Worm (Caenorhabditis elegans) whole organism, L3 larva: Measurements from ENCODE around the gene gpr-1.

Source experiments
- R02D3.7 ChIP-seq: fragments of 150-350 bp; optimal IDR thresholded peaks from 2 replicates; lab custom pipeline; 2014; ENCODE audit warnings: missing biosample characterization, missing genetic modification characterization
- ZK546.5 ChIP-seq: sonication (generic microtip); optimal IDR thresholded peaks from 2 replicates; lab custom pipeline; 2017; ENCODE audit warnings: missing biosample characterization, missing genetic modification characterization
- aly-2 ChIP-seq: fragments of 150-350 bp; optimal IDR thresholded peaks from 2 replicates; lab custom pipeline; 2014; ENCODE audit warnings: missing biosample characterization, missing genetic modification characterization
- ceh-16 ChIP-seq: sonication (generic microtip); optimal IDR thresholded peaks from 2 replicates; lab custom pipeline; 2017; ENCODE audit warnings: missing biosample characterization, missing genetic modification characterization
- ceh-9 ChIP-seq: sonication (generic microtip); optimal IDR thresholded peaks from 2 replicates; lab custom pipeline; 2018; ENCODE audit warnings: missing biosample characterization, missing genetic modification characterization
- daf-12 ChIP-seq: fragments of 150-350 bp; optimal IDR thresholded peaks from 2 replicates; lab custom pipeline; 2014; ENCODE audit warnings: missing biosample characterization, missing genetic modification reagents, missing genetic modification characterization
- egl-27 ChIP-seq: sonication (generic microtip); optimal IDR thresholded peaks from 4 replicates; lab custom pipeline; 2017; ENCODE audit warnings: missing biosample characterization, missing genetic modification reagents, missing genetic modification characterization
- elt-2 ChIP-seq: sonication (generic microtip); optimal IDR thresholded peaks from 2 replicates; lab custom pipeline; 2016; ENCODE audit warnings: missing genetic modification reagents, mild to moderate bottlenecking, missing genetic modification characterization, missing compliant biosample characterization
- elt-3 ChIP-seq, 3 experiments: fragments of 150-350 bp in 1 of 3; sonication (generic microtip) in 2 of 3; optimal IDR thresholded peaks; 2 replicates in 2 of 3; 4 replicates in 1 of 3; lab custom pipeline; 2014 to 2017; ENCODE audit warnings: missing biosample characterization in 3 of 3, missing genetic modification characterization in 3 of 3
- eor-1 ChIP-seq, 2 experiments: fragments of 150-350 bp; optimal IDR thresholded peaks; 2 replicates each; lab custom pipeline; 2014 to 2018; ENCODE audit warnings: missing biosample characterization in 2 of 2, missing genetic modification characterization in 2 of 2
- fkh-10 ChIP-seq: sonication (generic microtip); optimal IDR thresholded peaks from 2 replicates; lab custom pipeline; 2017; ENCODE audit warnings: missing biosample characterization, missing genetic modification reagents, missing genetic modification characterization
- fos-1 ChIP-seq: fragments of 150-350 bp; optimal IDR thresholded peaks from 2 replicates; lab custom pipeline; 2014; ENCODE audit warnings: missing biosample characterization, missing genetic modification characterization
- jun-1 ChIP-seq: fragments of 150-350 bp; optimal IDR thresholded peaks from 2 replicates; lab custom pipeline; 2014; ENCODE audit warnings: missing biosample characterization, missing genetic modification reagents, missing genetic modification characterization
- lin-15B ChIP-seq: fragments of 150-350 bp; optimal IDR thresholded peaks from 2 replicates; lab custom pipeline; 2014; ENCODE audit warnings: missing biosample characterization, missing genetic modification characterization
- lin-39 ChIP-seq: fragments of 150-350 bp; optimal IDR thresholded peaks from 2 replicates; lab custom pipeline; 2018; ENCODE audit warnings: missing biosample characterization, missing genetic modification reagents, missing genetic modification characterization
- lsy-12 ChIP-seq: sonication (generic microtip); optimal IDR thresholded peaks from 2 replicates; lab custom pipeline; 2016; ENCODE audit warnings: mild to moderate bottlenecking, missing genetic modification characterization, missing compliant biosample characterization
- nfya-1 ChIP-seq: sonication (generic microtip); optimal IDR thresholded peaks from 2 replicates; lab custom pipeline; 2017; ENCODE audit warnings: missing genetic modification characterization, mild to moderate bottlenecking, missing compliant biosample characterization, antibody characterized with exemption, moderate library complexity; ENCODE audit not compliant: insufficient read depth
- nhr-11 ChIP-seq: fragments of 150-350 bp; optimal IDR thresholded peaks from 2 replicates; lab custom pipeline; 2014; ENCODE audit warnings: missing biosample characterization, missing genetic modification characterization
- nhr-12 ChIP-seq: fragments of 150-350 bp; optimal IDR thresholded peaks from 2 replicates; lab custom pipeline; 2014; ENCODE audit warnings: missing biosample characterization, missing genetic modification characterization
- nhr-237 ChIP-seq: fragments of 150-350 bp; optimal IDR thresholded peaks from 2 replicates; lab custom pipeline; 2014; ENCODE audit warnings: missing biosample characterization, missing genetic modification characterization
- nhr-25 ChIP-seq: sonication (generic microtip); optimal IDR thresholded peaks from 2 replicates; lab custom pipeline; 2017; ENCODE audit warnings: missing biosample characterization, missing genetic modification characterization
- nhr-28 ChIP-seq: fragments of 150-350 bp; optimal IDR thresholded peaks from 2 replicates; lab custom pipeline; 2014; ENCODE audit warnings: missing biosample characterization, missing genetic modification characterization
- nhr-43 ChIP-seq: sonication (generic microtip); optimal IDR thresholded peaks from 2 replicates; lab custom pipeline; 2016; ENCODE audit warnings: mild to moderate bottlenecking, missing genetic modification characterization, missing compliant biosample characterization; ENCODE audit not compliant: poor library complexity, severe bottlenecking
- nhr-77 ChIP-seq: fragments of 150-350 bp; optimal IDR thresholded peaks from 2 replicates; lab custom pipeline; 2014; ENCODE audit warnings: missing biosample characterization, missing genetic modification characterization
- pqm-1 ChIP-seq: fragments of 150-350 bp; optimal IDR thresholded peaks from 2 replicates; lab custom pipeline; 2017; ENCODE audit warnings: missing biosample characterization, missing genetic modification characterization, inconsistent platforms
- snpc-4 ChIP-seq: fragments of 150-350 bp; optimal IDR thresholded peaks from 2 replicates; lab custom pipeline; 2014; ENCODE audit warnings: missing biosample characterization, missing genetic modification characterization
- tbx-2 ChIP-seq: sonication (generic microtip); optimal IDR thresholded peaks from 2 replicates; lab custom pipeline; 2016; ENCODE audit warnings: mild to moderate bottlenecking, missing genetic modification characterization, missing compliant biosample characterization
- unc-39 ChIP-seq: sonication (generic microtip); optimal IDR thresholded peaks from 4 replicates; lab custom pipeline; 2017; ENCODE audit warnings: missing biosample characterization, missing genetic modification characterization
- unc-62 ChIP-seq: fragments of 150-350 bp; sonication (generic microtip); optimal IDR thresholded peaks from 4 replicates; lab custom pipeline; 2014; ENCODE audit warnings: missing biosample characterization, missing genetic modification reagents, missing genetic modification characterization
- zag-1 ChIP-seq: fragments of 150-350 bp; optimal IDR thresholded peaks from 2 replicates; lab custom pipeline; 2014; ENCODE audit warnings: missing biosample characterization, missing genetic modification characterization
- ztf-11 ChIP-seq: fragments of 150-350 bp; optimal IDR thresholded peaks from 2 replicates; lab custom pipeline; 2014; ENCODE audit warnings: missing biosample characterization, missing genetic modification characterization

The gpr-1 gene

DNA sequence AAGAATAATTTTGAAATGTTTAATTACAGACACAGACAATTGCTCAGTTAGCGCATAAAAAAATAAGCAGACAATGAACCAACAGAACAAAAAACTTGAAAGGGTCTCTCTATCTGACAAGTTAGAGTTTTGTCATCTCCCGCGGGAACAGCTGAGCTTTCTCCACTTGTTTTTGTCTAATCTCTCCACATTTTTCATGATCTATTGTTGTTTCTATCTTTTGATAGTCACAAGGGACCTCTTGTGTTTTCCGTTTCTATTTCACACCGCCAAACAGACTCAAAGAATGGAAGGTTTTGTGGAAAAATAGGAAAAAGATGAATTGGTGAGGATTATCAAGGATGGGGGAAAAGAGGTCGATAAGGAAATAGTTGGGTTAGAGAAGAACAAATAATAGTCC, 8.1 kb downstream of the gpr-1 start:
- no peak for TF ChIP-seq elt-2 (tag; lab: Kevin White, UChicago)
- peak; percentile 47 for TF ChIP-seq lin-39
- peak; percentile 28 for TF ChIP-seq unc-62 (GFP tag; lab: Kevin White, UChicago)
- TF ChIP-seq nfya-1 (tag; lab: Kevin White, UChicago), result peak; percentile 45

DNA sequence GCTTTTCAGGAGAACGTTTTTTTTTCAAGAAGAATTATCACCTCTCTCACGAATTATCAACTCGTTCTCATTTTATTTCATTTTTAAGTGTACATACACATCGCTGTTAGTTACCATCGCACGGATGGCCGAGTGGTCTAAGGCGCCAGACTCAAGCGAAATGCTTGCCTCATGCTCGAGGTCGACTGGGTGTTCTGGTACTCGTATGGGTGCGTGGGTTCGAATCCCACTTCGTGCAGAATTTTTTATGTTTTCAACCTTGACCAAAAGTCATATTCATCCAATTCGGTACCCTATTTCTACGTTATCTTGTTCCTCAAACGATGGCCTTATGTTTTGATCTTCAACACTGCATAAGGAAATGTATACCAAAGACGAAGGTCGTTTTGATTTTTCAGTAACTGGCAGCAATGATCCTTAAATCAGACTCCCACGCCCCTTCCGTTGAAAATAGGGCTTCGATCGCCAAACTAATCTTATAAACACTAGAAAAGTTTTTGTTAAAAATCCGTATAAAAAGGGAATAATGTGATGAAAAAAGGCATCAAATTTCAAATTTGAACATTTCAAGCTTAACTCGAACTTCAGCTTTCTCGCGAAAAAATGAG, 10.6 kb downstream of the gpr-1 start, which contains the start of gene fip-1:
Gene fip-1, plus strand, starts transcription at position 558 of the 608 bp plus-strand sequence.
- TF ChIP-seq elt-2 (tag; lab: Kevin White, UChicago) (peak; percentile 20), nhr-28 (tag; lab: Kevin White, UChicago) (no peak), aly-2 (tag; lab: Kevin White, UChicago) (no peak), pqm-1 (tag; lab: Kevin White, UChicago) (peak; percentile 9), nhr-43 (tag; lab: Kevin White, UChicago) (peak; percentile 9)

DNA sequence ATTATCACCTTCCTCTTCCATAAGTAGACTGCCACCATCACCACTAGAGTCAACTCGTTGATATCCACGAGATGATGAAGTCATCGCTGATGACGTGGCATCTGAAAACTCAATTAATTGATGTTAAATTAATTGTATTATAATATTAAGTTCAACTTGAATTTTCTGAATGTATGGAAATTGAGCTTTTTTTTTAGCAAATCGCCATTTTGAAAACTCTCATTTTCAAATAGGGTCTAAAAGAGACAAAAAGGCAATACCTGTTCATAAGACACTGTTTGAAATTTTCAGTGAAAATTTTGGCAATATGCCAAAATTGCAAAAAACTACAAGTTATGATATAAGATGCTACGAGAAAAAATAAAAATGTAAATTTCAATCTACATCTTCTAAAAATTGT, 14.9 kb downstream of the gpr-1 start, which contains the start of gene twk-7:
Gene twk-7, minus strand, starts transcription at position 101 of the 400 bp plus-strand sequence.
- TF ChIP-seq nhr-12, result no peak
- TF ChIP-seq snpc-4 (tag; lab: Kevin White, UChicago), result no peak
- TF ChIP-seq ztf-11 (tag; lab: Kevin White, UChicago), result no peak
- TF ChIP-seq fos-1 (tag; lab: Kevin White, UChicago), result no peak
- TF ChIP-seq ceh-16, result no peak
- TF ChIP-seq tbx-2 (tag; lab: Kevin White, UChicago), result no peak
- TF ChIP-seq unc-62 (GFP tag; lab: Kevin White, UChicago), result no peak
- TF ChIP-seq jun-1 (tag; lab: Kevin White, UChicago), result no peak
- TF ChIP-seq zag-1 (tag; lab: Kevin White, UChicago), result no peak
- no peak for TF ChIP-seq daf-12
- no peak for TF ChIP-seq unc-39 (tag; lab: Kevin White, UChicago)
- TF ChIP-seq aly-2 (tag; lab: Kevin White, UChicago), result no peak
- TF ChIP-seq fkh-10, result no peak
- no peak for TF ChIP-seq ZK546.5 (tag; lab: Kevin White, UChicago)
- no peak for TF ChIP-seq nhr-11
- no peak for TF ChIP-seq lsy-12
- TF ChIP-seq nhr-77 (tag; lab: Kevin White, UChicago), result no peak
- no peak for TF ChIP-seq ceh-9 (tag; lab: Kevin White, UChicago)
- TF ChIP-seq elt-2 (tag; lab: Kevin White, UChicago), result no peak

DNA sequence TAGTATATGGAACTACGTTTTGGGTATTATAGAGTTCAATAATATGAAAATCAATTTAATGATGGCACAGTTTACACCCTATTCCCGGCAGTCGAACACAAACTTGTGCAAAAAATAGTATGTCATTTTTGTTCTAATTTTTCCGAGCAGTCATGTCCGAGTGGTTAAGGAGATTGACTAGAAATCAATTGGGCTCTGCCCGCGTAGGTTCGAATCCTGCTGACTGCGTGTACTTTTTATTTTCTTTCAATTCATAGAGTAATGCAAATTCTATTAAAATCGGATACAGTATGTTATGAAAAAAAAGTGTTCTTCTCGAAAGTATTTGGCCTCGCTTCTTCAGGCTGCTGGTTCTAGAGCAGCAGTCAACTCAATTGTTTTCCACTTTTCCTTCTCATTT, 17.3 kb downstream of the gpr-1 start:
- TF ChIP-seq elt-2 (tag; lab: Kevin White, UChicago), result peak; percentile 12
- peak; percentile 40 for TF ChIP-seq nhr-43 (tag; lab: Kevin White, UChicago)
- no peak for TF ChIP-seq zag-1 (tag; lab: Kevin White, UChicago)

DNA sequence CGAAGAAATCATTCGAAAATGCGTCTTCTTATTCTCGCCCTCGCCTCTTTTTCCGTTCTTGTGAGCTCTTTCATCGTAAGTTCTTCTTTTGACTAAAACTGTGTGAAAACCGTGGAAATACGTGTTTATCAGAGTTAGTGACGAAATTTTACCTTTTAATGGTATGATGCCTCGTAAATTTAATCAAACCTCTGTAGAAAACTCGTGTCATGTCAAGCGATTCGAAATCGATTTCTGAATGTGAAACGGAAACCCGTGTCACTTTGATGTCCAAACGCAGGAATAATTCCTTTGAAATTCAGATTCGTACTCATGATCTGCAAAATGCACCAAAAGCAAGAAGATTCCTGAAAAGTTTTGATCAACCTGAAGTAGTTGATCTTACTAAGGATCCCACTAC, 19.9 kb downstream of the gpr-1 start, which contains the start of gene F22B7.3:
Gene F22B7.3, plus strand, starts transcription at position 301 of the 400 bp plus-strand sequence.
- TF ChIP-seq nfya-1 (tag; lab: Kevin White, UChicago) (no peak), nhr-28 (tag; lab: Kevin White, UChicago) (no peak), ceh-9 (tag; lab: Kevin White, UChicago) (no peak), elt-2 (tag; lab: Kevin White, UChicago) (no peak), eor-1 (tag; optimal IDR thresholded peaks at IDR 0.05; lab: Kevin White, UChicago) (no peak), egl-27 (tag; lab: Kevin White, UChicago) (no peak), elt-3 (tag; optimal IDR thresholded peaks at IDR 0.05; lab: Kevin White, UChicago) (no peak), jun-1 (tag; lab: Kevin White, UChicago) (no peak), nhr-11 (no peak), nhr-12 (no peak), nhr-25 (tag; lab: Kevin White, UChicago) (no peak), lin-15B (tag; lab: Kevin White, UChicago) (no peak), nhr-237 (tag; lab: Kevin White, UChicago) (no peak), R02D3.7 (tag; lab: Kevin White, UChicago) (no peak)
